Worm (Caenorhabditis elegans) whole organism, early embryonic: ENCODE data around the gene F53F8.7.

Experiments used
- F13C5.2 ChIP-seq: sonication (generic microtip); optimal IDR thresholded peaks from 2 replicates; lab custom pipeline; 2017; ENCODE audit warnings: mild to moderate bottlenecking, missing genetic modification characterization, inconsistent platforms, missing compliant biosample characterization
- aly-1 ChIP-seq: sonication (generic microtip); optimal IDR thresholded peaks from 2 replicates; lab custom pipeline; 2016; ENCODE audit warnings: missing genetic modification characterization, missing compliant biosample characterization
- ama-1 ChIP-seq: fragments of 150-350 bp; optimal IDR thresholded peaks from 2 replicates; lab custom pipeline; 2014
- ceh-13 ChIP-seq: fragments of 200-800 bp; sonication (Bioruptor generic); optimal IDR thresholded peaks from 2 replicates; lab custom pipeline; 2018; ENCODE audit warnings: mild to moderate bottlenecking, missing genetic modification characterization, missing compliant biosample characterization
- ceh-36 ChIP-seq: sonication (generic microtip); optimal IDR thresholded peaks from 2 replicates; lab custom pipeline; 2016; ENCODE audit warnings: missing genetic modification characterization, inconsistent platforms, missing compliant biosample characterization
- flt-1 ChIP-seq: fragments of 200-800 bp; sonication (Bioruptor generic); IDR thresholded peaks from 2 replicates; pipeline ENCODE4 v1.3.6; 2022; ENCODE audit warnings: missing genetic modification characterization, missing compliant biosample characterization
- hnd-1 ChIP-seq: sonication (generic microtip); optimal IDR thresholded peaks from 2 replicates; lab custom pipeline; 2016; ENCODE audit warnings: missing genetic modification characterization, missing compliant biosample characterization
- pes-1 ChIP-seq: fragments of 200-800 bp; sonication (Bioruptor generic); IDR thresholded peaks from 2 replicates; pipeline ENCODE4 v1.3.6; 2022; ENCODE audit warnings: missing genetic modification reagents, missing genetic modification characterization, missing compliant biosample characterization
- sea-1 ChIP-seq: fragments of 200-800 bp; sonication (Bioruptor generic); conservative IDR thresholded peaks from 2 replicates; pipeline ENCODE4 v1.3.6; 2022; ENCODE audit warnings: missing genetic modification characterization, missing compliant biosample characterization
- tra-4 ChIP-seq: sonication (generic microtip); optimal IDR thresholded peaks from 2 replicates; lab custom pipeline; 2017; ENCODE audit warnings: missing genetic modification characterization, missing compliant biosample characterization

- no peak for TF ChIP-seq pes-1 (GFP tag; lab: Robert Waterston, UW)
- TF ChIP-seq F13C5.2: no peak
- TF ChIP-seq ama-1 (lab: Kevin White, UChicago): no peak
- no peak for TF ChIP-seq aly-1
- TF ChIP-seq sea-1 (GFP tag; lab: Robert Waterston, UW): no peak
- no peak for TF ChIP-seq tra-4 (tag; lab: Kevin White, UChicago)
- no peak for TF ChIP-seq flt-1 (GFP tag; lab: Robert Waterston, UW)
- no peak for TF ChIP-seq ceh-36 (tag; lab: Kevin White, UChicago)
- no peak for TF ChIP-seq ceh-13
- TF ChIP-seq hnd-1 (tag; lab: Kevin White, UChicago): no peak
These were observed 17.0 kb downstream of the F53F8.7 start, which contains the start of gene srsx-35 for ce11 chrV:20681120-20681519.
